Worm (Caenorhabditis elegans): ENCODE data around the gene T08G2.2.

T08G2.2 gene

ce11 chrX:17209265-17209664 is at the start of gene T08G2.2:
T08G2.2 (minus strand) TSS chrX:17209365.
- TF ChIP-seq ceh-36 (tag; optimal IDR thresholded peaks at IDR 0.05) = no peak
- TF ChIP-seq hmg-4 (GFP tag; optimal IDR thresholded peaks at IDR 0.05) = no peak
- no peak for TF ChIP-seq F13C5.2 (tag; optimal IDR thresholded peaks at IDR 0.05)
- no peak for TF ChIP-seq aly-1 (tag; optimal IDR thresholded peaks at IDR 0.05)
- no peak for TF ChIP-seq sea-1 (GFP tag; conservative IDR thresholded peaks at IDR 0.05)
- no peak for TF ChIP-seq tbx-11 (GFP tag; IDR thresholded peaks at IDR 0.05)
- no peak for TF ChIP-seq hnd-1 (tag; optimal IDR thresholded peaks at IDR 0.05)

DNA sequence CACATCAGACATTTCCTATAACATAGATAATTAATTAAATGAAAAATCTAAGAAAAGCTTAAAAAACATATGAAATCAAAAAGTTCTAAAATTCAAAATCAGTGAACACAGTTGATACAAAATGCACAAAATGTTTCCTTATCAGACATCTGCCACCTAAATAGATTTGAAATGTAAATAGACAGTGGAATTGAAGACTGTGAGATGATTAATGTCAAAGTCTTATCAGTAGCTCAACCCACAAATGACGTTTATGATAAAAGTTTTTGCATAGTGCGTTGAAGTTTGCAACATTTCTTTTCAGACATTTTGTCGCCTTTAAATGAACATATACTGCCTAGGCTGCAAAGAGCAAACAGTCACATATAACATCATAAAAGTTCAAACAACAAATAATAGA is 47.6 kb upstream of the T08G2.2 start, which contains the start of gene Y40C7B.4:
Gene Y40C7B.4, minus strand, starts transcription at position 19 of the 400 bp plus-strand sequence.
- no peak for TF ChIP-seq hnd-1 (tag; optimal IDR thresholded peaks at IDR 0.05)

DNA sequence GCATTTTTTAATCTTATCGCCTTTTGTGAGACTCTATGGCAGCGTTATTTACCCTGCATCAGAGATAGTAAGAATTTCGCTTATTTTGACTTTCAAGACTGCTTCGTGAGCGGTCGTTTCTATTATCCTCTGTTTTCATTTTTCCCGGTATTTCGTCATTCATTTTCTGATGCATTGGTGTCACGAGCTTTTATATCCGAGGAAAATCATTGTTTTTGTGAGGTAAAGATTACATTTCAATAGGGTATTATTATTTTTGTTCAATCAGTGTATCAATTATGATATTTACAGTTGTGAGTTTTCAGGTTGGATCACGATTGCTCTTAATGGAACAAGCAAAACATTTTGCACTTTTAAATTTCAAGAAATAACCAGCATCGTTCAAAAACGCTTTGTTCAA is 38.1 kb upstream of the T08G2.2 start:
- no peak for TF ChIP-seq flt-1 (GFP tag; IDR thresholded peaks at IDR 0.05)
- no peak for TF ChIP-seq sea-1 (GFP tag; conservative IDR thresholded peaks at IDR 0.05)

DNA sequence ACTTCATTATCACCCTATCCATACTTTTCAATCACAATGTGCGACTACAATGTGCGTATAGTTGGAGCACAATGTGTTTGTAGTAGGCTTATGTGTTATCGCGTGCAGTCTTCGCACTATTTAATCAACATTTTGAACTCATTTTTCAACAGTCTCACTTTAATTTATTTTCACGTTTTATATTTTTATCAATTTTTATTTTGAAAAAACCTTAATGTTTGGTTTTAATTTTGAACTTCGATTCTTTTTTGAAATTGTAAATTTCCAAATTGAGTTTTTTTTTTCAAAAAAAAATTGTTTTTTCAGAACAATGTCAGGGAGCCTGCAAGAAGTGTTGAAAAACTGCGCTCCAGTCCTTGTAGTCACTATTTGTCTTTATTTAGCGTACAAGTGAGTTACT is 33.9 kb upstream of the T08G2.2 start, which contains the start of gene T25G12.13:
Gene T25G12.13, plus strand, starts transcription at position 301 of the 400 bp plus-strand sequence.
- TF ChIP-seq ceh-13 (GFP tag; optimal IDR thresholded peaks at IDR 0.05) (no peak), pes-1 (GFP tag; IDR thresholded peaks at IDR 0.05) (no peak), tbx-11 (GFP tag; IDR thresholded peaks at IDR 0.05) (no peak), ets-7 (tag; optimal IDR thresholded peaks at IDR 0.05) (no peak), sea-1 (GFP tag; conservative IDR thresholded peaks at IDR 0.05) (no peak), hmbx-1 (tag; optimal IDR thresholded peaks at IDR 0.05) (no peak), hnd-1 (tag; optimal IDR thresholded peaks at IDR 0.05) (no peak), ceh-36 (tag; optimal IDR thresholded peaks at IDR 0.05) (no peak), B0310.2 (tag; optimal IDR thresholded peaks at IDR 0.05) (no peak), hmg-4 (GFP tag; optimal IDR thresholded peaks at IDR 0.05) (no peak), tbx-37 (GFP tag; conservative IDR thresholded peaks at IDR 0.05) (no peak), flt-1 (GFP tag; IDR thresholded peaks at IDR 0.05) (no peak), aly-1 (tag; optimal IDR thresholded peaks at IDR 0.05) (no peak), scrt-1 (GFP tag; IDR thresholded peaks at IDR 0.05) (no peak), tra-4 (tag; optimal IDR thresholded peaks at IDR 0.05) (no peak), F13C5.2 (tag; optimal IDR thresholded peaks at IDR 0.05) (no peak), ama-1 (optimal IDR thresholded peaks at IDR 0.05) (no peak)

ce11 chrX:17237439-17237838 is 28.3 kb upstream of the T08G2.2 start, which contains the start of gene T25G12.11:
T25G12.11 (minus strand) TSS chrX:17237539.
- TF ChIP-seq ama-1 (optimal IDR thresholded peaks at IDR 0.05) = no peak

DNA sequence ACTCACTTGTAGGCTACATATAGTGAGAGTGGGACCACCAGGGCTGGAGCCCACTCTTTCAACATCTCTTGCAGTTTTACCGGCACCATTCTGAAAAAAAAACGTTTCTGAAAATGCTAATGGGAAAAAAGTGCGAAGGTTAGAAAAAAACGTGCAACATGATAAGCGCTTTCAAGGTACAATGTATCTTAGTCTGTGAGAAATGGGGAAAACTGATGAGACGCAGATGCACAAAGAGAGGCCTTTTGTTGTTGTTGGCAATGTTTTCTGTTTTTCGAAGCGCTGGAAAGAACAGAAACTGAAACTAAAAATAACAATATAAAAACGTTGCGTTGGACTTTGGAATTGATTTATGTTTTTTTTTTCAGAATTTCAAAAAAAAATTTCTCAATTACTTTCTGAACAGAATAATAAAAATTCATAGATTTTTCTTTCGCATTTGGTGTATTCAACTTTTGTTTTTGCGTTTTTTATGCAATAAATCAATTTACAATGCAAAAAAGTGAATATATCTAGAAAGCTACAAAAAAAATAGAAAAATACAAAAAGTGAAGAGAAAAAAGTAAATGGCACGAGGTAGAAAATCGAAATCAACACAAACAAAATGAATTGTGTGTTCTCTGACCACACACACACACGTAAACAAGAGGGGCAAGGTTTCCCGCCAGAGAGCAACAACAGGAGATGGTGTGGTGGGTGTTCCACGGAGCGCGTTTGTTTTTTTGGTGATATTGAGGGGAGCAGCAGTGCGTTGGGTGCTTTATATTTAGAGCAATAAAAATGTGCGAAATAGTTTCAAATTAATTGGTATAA is 26.8 kb upstream of the T08G2.2 start, which contains the start of gene dhs-30:
Gene dhs-30, minus strand, starts transcription at position 90 of the 813 bp plus-strand sequence.
- no peak for TF ChIP-seq hnd-1 (tag; optimal IDR thresholded peaks at IDR 0.05)
- TF ChIP-seq pes-1 (GFP tag; IDR thresholded peaks at IDR 0.05) = no peak
- no peak for TF ChIP-seq flt-1 (GFP tag; IDR thresholded peaks at IDR 0.05)
- TF ChIP-seq tbx-37 (GFP tag; conservative IDR thresholded peaks at IDR 0.05) = no peak
- no peak for TF ChIP-seq ceh-13 (GFP tag; optimal IDR thresholded peaks at IDR 0.05)
- TF ChIP-seq tbx-11 (GFP tag; IDR thresholded peaks at IDR 0.05) = no peak
- no peak for TF ChIP-seq tra-4 (tag; optimal IDR thresholded peaks at IDR 0.05)
- no peak for TF ChIP-seq F13C5.2 (tag; optimal IDR thresholded peaks at IDR 0.05)
- TF ChIP-seq ceh-36 (tag; optimal IDR thresholded peaks at IDR 0.05) = no peak
- TF ChIP-seq scrt-1 (GFP tag; IDR thresholded peaks at IDR 0.05) = no peak
- TF ChIP-seq aly-1 (tag; optimal IDR thresholded peaks at IDR 0.05) = no peak
- TF ChIP-seq ama-1 (optimal IDR thresholded peaks at IDR 0.05) = no peak
- no peak for TF ChIP-seq B0310.2 (tag; optimal IDR thresholded peaks at IDR 0.05)
- TF ChIP-seq ets-7 (tag; optimal IDR thresholded peaks at IDR 0.05) = no peak
- no peak for TF ChIP-seq hmbx-1 (tag; optimal IDR thresholded peaks at IDR 0.05)
- TF ChIP-seq sea-1 (GFP tag; conservative IDR thresholded peaks at IDR 0.05) = no peak
- TF ChIP-seq hmg-4 (GFP tag; optimal IDR thresholded peaks at IDR 0.05) = no peak

DNA sequence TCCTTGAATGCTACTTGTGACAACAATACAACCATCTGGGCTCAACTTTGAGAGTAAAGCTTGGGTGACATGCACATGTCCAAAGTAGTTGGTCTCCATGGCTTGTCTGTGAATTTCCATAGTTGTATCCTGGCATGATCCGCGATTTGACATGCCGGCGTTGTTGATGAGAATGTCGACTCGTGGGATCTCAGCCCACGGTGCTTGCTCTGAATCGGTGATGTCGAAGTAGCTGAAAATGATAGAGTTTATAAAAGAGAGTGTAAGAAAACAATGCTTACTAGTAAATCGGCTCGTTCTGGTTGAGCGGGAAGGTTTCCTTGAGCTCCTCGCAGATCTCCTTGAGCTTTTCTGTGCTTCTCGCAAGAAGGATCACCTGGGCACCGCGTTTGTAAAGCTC is 25.8 kb upstream of the T08G2.2 start:
- TF ChIP-seq tra-4 (tag; optimal IDR thresholded peaks at IDR 0.05) (no peak), hmg-4 (GFP tag; optimal IDR thresholded peaks at IDR 0.05) (no peak), ets-7 (tag; optimal IDR thresholded peaks at IDR 0.05) (no peak), sea-1 (GFP tag; conservative IDR thresholded peaks at IDR 0.05) (no peak), hnd-1 (tag; optimal IDR thresholded peaks at IDR 0.05) (no peak), scrt-1 (GFP tag; IDR thresholded peaks at IDR 0.05) (no peak), ama-1 (optimal IDR thresholded peaks at IDR 0.05) (no peak), F13C5.2 (tag; optimal IDR thresholded peaks at IDR 0.05) (no peak), tbx-11 (GFP tag; IDR thresholded peaks at IDR 0.05) (no peak), B0310.2 (tag; optimal IDR thresholded peaks at IDR 0.05) (no peak), ceh-36 (tag; optimal IDR thresholded peaks at IDR 0.05) (no peak), hmbx-1 (tag; optimal IDR thresholded peaks at IDR 0.05) (no peak), ceh-13 (GFP tag; optimal IDR thresholded peaks at IDR 0.05) (no peak), pes-1 (GFP tag; IDR thresholded peaks at IDR 0.05) (no peak), flt-1 (GFP tag; IDR thresholded peaks at IDR 0.05) (no peak), aly-1 (tag; optimal IDR thresholded peaks at IDR 0.05) (no peak), tbx-37 (GFP tag; conservative IDR thresholded peaks at IDR 0.05) (no peak)

DNA sequence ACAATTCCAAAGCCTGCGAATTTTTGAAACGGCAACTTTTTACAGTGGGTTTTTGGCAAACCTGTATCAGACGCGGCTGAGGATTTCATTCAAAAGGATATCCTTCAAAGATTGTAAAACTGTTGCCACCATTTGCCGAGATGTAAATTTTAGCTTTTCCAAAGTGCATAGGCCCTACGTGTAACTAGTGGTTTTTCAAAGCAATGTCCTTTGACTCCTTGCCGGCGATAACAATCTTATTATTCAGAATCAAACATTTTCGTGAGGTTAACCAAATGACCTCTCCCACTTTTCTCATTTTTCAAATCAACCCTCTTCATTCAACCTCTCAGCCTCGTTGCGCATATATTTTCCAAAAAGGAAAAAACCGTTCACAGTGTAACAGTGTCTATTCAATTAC is 22.2 kb upstream of the T08G2.2 start, which contains the start of gene T25G12.3:
Gene T25G12.3, plus strand, starts transcription at position 301 of the 400 bp plus-strand sequence.
- TF ChIP-seq B0310.2 (tag; optimal IDR thresholded peaks at IDR 0.05) = no peak
- TF ChIP-seq hmbx-1 (tag; optimal IDR thresholded peaks at IDR 0.05) = no peak
- no peak for TF ChIP-seq ama-1 (optimal IDR thresholded peaks at IDR 0.05)
- TF ChIP-seq tbx-11 (GFP tag; IDR thresholded peaks at IDR 0.05) = no peak
- TF ChIP-seq hnd-1 (tag; optimal IDR thresholded peaks at IDR 0.05) = no peak
- TF ChIP-seq ceh-13 (GFP tag; optimal IDR thresholded peaks at IDR 0.05) = no peak
- TF ChIP-seq tbx-37 (GFP tag; conservative IDR thresholded peaks at IDR 0.05) = no peak
- no peak for TF ChIP-seq ceh-36 (tag; optimal IDR thresholded peaks at IDR 0.05)
- TF ChIP-seq sea-1 (GFP tag; conservative IDR thresholded peaks at IDR 0.05) = no peak
- TF ChIP-seq F13C5.2 (tag; optimal IDR thresholded peaks at IDR 0.05) = no peak
- no peak for TF ChIP-seq pes-1 (GFP tag; IDR thresholded peaks at IDR 0.05)
- TF ChIP-seq tra-4 (tag; optimal IDR thresholded peaks at IDR 0.05) = no peak
- TF ChIP-seq flt-1 (GFP tag; IDR thresholded peaks at IDR 0.05) = no peak
- TF ChIP-seq hmg-4 (GFP tag; optimal IDR thresholded peaks at IDR 0.05) = no peak
- TF ChIP-seq ets-7 (tag; optimal IDR thresholded peaks at IDR 0.05) = no peak
- no peak for TF ChIP-seq scrt-1 (GFP tag; IDR thresholded peaks at IDR 0.05)
